Worm (Caenorhabditis elegans) whole organism, L2 larva: ENCODE data around the gene dpff-1.

Experiments
- C34F6.9 ChIP-seq: fragments of 150-350 bp; optimal IDR thresholded peaks from 2 replicates; lab custom pipeline; 2014; ENCODE audit warnings: missing biosample characterization, missing genetic modification characterization
- F13H6.1 ChIP-seq: sonication (generic microtip); optimal IDR thresholded peaks from 2 replicates; lab custom pipeline; 2016; ENCODE audit warnings: missing genetic modification characterization, missing compliant biosample characterization
- R02D3.7 ChIP-seq: fragments of 150-350 bp; optimal IDR thresholded peaks from 2 replicates; lab custom pipeline; 2014; ENCODE audit warnings: missing biosample characterization, missing genetic modification characterization
- Y55F3AM.14 ChIP-seq: fragments of 200-800 bp; sonication (Bioruptor generic); optimal IDR thresholded peaks from 2 replicates; lab custom pipeline; 2018; ENCODE audit warnings: mild to moderate bottlenecking, missing genetic modification characterization, missing compliant biosample characterization
- ZK546.5 ChIP-seq: sonication (generic microtip); optimal IDR thresholded peaks from 2 replicates; lab custom pipeline; 2017; ENCODE audit warnings: missing biosample characterization, missing genetic modification characterization
- alr-1 ChIP-seq: fragments of 150-350 bp; optimal IDR thresholded peaks from 2 replicates; lab custom pipeline; 2014; ENCODE audit warnings: missing biosample characterization, missing genetic modification characterization
- aly-2 ChIP-seq: fragments of 150-350 bp; optimal IDR thresholded peaks from 2 replicates; lab custom pipeline; 2014; ENCODE audit warnings: missing biosample characterization, missing genetic modification characterization
- ama-1 ChIP-seq: fragments of 150-350 bp; optimal IDR thresholded peaks from 2 replicates; lab custom pipeline; 2018; ENCODE audit warnings: inconsistent platforms
- blmp-1 ChIP-seq: sonication (generic microtip); optimal IDR thresholded peaks from 2 replicates; lab custom pipeline; 2017; ENCODE audit warnings: missing genetic modification characterization, mild to moderate bottlenecking, missing compliant biosample characterization, antibody characterized with exemption, moderate library complexity; ENCODE audit not compliant: insufficient read depth
- ceh-16 ChIP-seq: fragments of 150-350 bp; optimal IDR thresholded peaks from 2 replicates; lab custom pipeline; 2014; ENCODE audit warnings: missing biosample characterization, missing genetic modification characterization
- ceh-82 ChIP-seq: fragments of 150-350 bp; optimal IDR thresholded peaks from 2 replicates; lab custom pipeline; 2014; ENCODE audit warnings: missing biosample characterization, missing genetic modification characterization
- crh-2 ChIP-seq: sonication (generic microtip); optimal IDR thresholded peaks from 2 replicates; lab custom pipeline; 2017; ENCODE audit warnings: missing biosample characterization, missing genetic modification characterization
- dmd-4 ChIP-seq: sonication (generic microtip); optimal IDR thresholded peaks from 2 replicates; lab custom pipeline; 2017; ENCODE audit warnings: missing biosample characterization, missing genetic modification characterization
- egl-27 ChIP-seq: sonication (generic microtip); optimal IDR thresholded peaks from 3 replicates; lab custom pipeline; 2017; ENCODE audit warnings: missing biosample characterization, missing genetic modification reagents, missing genetic modification characterization
- elt-1 ChIP-seq: fragments of 150-350 bp; optimal IDR thresholded peaks from 2 replicates; lab custom pipeline; 2014; ENCODE audit warnings: missing biosample characterization, missing genetic modification characterization
- elt-3 ChIP-seq: sonication (generic microtip); optimal IDR thresholded peaks from 2 replicates; lab custom pipeline; 2017; ENCODE audit warnings: missing biosample characterization, missing genetic modification characterization
- fos-1 ChIP-seq: fragments of 150-350 bp; optimal IDR thresholded peaks from 2 replicates; lab custom pipeline; 2014; ENCODE audit warnings: missing biosample characterization, missing genetic modification characterization
- gmeb-1 ChIP-seq: fragments of 150-350 bp; optimal IDR thresholded peaks from 2 replicates; lab custom pipeline; 2014; ENCODE audit warnings: missing biosample characterization, missing genetic modification characterization
- lin-11 ChIP-seq: fragments of 150-350 bp; sonication (generic microtip); optimal IDR thresholded peaks from 2 replicates; lab custom pipeline; 2014; ENCODE audit warnings: missing biosample characterization, missing genetic modification characterization, inconsistent platforms, mixed read lengths
- lin-13 ChIP-seq: fragments of 150-350 bp; optimal IDR thresholded peaks from 2 replicates; lab custom pipeline; 2014; ENCODE audit warnings: missing biosample characterization, missing genetic modification reagents, missing genetic modification characterization
- lin-39 ChIP-seq: fragments of 150-350 bp; optimal IDR thresholded peaks from 2 replicates; lab custom pipeline; 2014; ENCODE audit warnings: missing biosample characterization, missing genetic modification reagents, missing genetic modification characterization
- lsy-2 ChIP-seq, 2 experiments: fragments of 150-350 bp in 1 of 2; sonication (generic microtip) in 1 of 2; optimal IDR thresholded peaks; 2 replicates each; lab custom pipeline; 2014 to 2017; ENCODE audit warnings: missing biosample characterization in 2 of 2, missing genetic modification characterization in 2 of 2
- mab-5 ChIP-seq: fragments of 150-350 bp; optimal IDR thresholded peaks from 2 replicates; lab custom pipeline; 2014; ENCODE audit warnings: missing biosample characterization, missing genetic modification characterization
- mbf-1 ChIP-seq: sonication (generic microtip); optimal IDR thresholded peaks from 2 replicates; lab custom pipeline; 2017; ENCODE audit warnings: missing biosample characterization, missing genetic modification characterization
- mdl-1 ChIP-seq, 2 experiments: fragments of 150-350 bp in 1 of 2; sonication (generic microtip) in 1 of 2; optimal IDR thresholded peaks; 2 replicates each; lab custom pipeline; 2017; ENCODE audit warnings: missing biosample characterization in 2 of 2, missing genetic modification characterization in 2 of 2
- nhr-10 ChIP-seq: sonication (generic microtip); optimal IDR thresholded peaks from 2 replicates; lab custom pipeline; 2017; ENCODE audit warnings: missing biosample characterization, missing genetic modification characterization
- nhr-11 ChIP-seq: fragments of 150-350 bp; optimal IDR thresholded peaks from 2 replicates; lab custom pipeline; 2014; ENCODE audit warnings: missing biosample characterization, missing genetic modification characterization
- nhr-12 ChIP-seq: fragments of 150-350 bp; optimal IDR thresholded peaks from 2 replicates; lab custom pipeline; 2014; ENCODE audit warnings: missing biosample characterization, missing genetic modification characterization
- nhr-129 ChIP-seq: fragments of 150-350 bp; optimal IDR thresholded peaks from 2 replicates; lab custom pipeline; 2014; ENCODE audit warnings: missing biosample characterization, missing genetic modification characterization
- nhr-21 ChIP-seq: fragments of 150-350 bp; optimal IDR thresholded peaks from 2 replicates; lab custom pipeline; 2014; ENCODE audit warnings: missing biosample characterization, missing genetic modification characterization
- nhr-23 ChIP-seq: fragments of 150-350 bp; optimal IDR thresholded peaks from 2 replicates; lab custom pipeline; 2014; ENCODE audit warnings: missing biosample characterization, missing genetic modification reagents, missing genetic modification characterization
- nhr-237 ChIP-seq: fragments of 150-350 bp; optimal IDR thresholded peaks from 2 replicates; lab custom pipeline; 2014; ENCODE audit warnings: missing biosample characterization, missing genetic modification characterization
- nhr-25 ChIP-seq: fragments of 150-350 bp; sonication (generic microtip); optimal IDR thresholded peaks from 3 replicates; lab custom pipeline; 2014; ENCODE audit warnings: missing biosample characterization, missing genetic modification characterization
- nhr-6 ChIP-seq: fragments of 150-350 bp; optimal IDR thresholded peaks from 2 replicates; lab custom pipeline; 2014; ENCODE audit warnings: missing biosample characterization, missing genetic modification characterization
- nhr-77 ChIP-seq: fragments of 150-350 bp; optimal IDR thresholded peaks from 2 replicates; lab custom pipeline; 2014; ENCODE audit warnings: missing biosample characterization, missing genetic modification characterization
- peb-1 ChIP-seq: fragments of 150-350 bp; optimal IDR thresholded peaks from 2 replicates; lab custom pipeline; 2014; ENCODE audit warnings: missing biosample characterization, missing genetic modification characterization
- sem-4 ChIP-seq: fragments of 150-350 bp; optimal IDR thresholded peaks from 2 replicates; lab custom pipeline; 2014; ENCODE audit warnings: missing biosample characterization, missing genetic modification reagents, missing genetic modification characterization
- skn-1 ChIP-seq: sonication (generic microtip); optimal IDR thresholded peaks from 2 replicates; lab custom pipeline; 2017; ENCODE audit warnings: missing biosample characterization, missing genetic modification characterization
- sma-3 ChIP-seq: sonication (generic microtip); optimal IDR thresholded peaks from 2 replicates; lab custom pipeline; 2016; ENCODE audit warnings: missing genetic modification reagents, missing genetic modification characterization, missing compliant biosample characterization
- sma-9 ChIP-seq, 2 experiments: fragments of 150-350 bp in 1 of 2; sonication (generic microtip) in 1 of 2; optimal IDR thresholded peaks; 2 replicates each; lab custom pipeline; 2014 to 2016; ENCODE audit warnings: missing genetic modification characterization in 2 of 2, mild to moderate bottlenecking in 1 of 2, missing biosample characterization in 1 of 2, missing compliant biosample characterization in 1 of 2, missing genetic modification reagents in 1 of 2, moderate library complexity in 1 of 2
- snpc-4 ChIP-seq: fragments of 150-350 bp; optimal IDR thresholded peaks from 2 replicates; lab custom pipeline; 2014; ENCODE audit warnings: missing biosample characterization, missing genetic modification characterization
- unc-39 ChIP-seq: fragments of 150-350 bp; optimal IDR thresholded peaks from 2 replicates; lab custom pipeline; 2014; ENCODE audit warnings: missing biosample characterization, missing genetic modification characterization
- unc-55 ChIP-seq: fragments of 150-350 bp; sonication (generic microtip); optimal IDR thresholded peaks from 3 replicates; lab custom pipeline; 2014; ENCODE audit warnings: missing biosample characterization, missing genetic modification reagents, missing genetic modification characterization
- unc-62 ChIP-seq: fragments of 150-350 bp; optimal IDR thresholded peaks from 2 replicates; lab custom pipeline; 2014; ENCODE audit warnings: missing biosample characterization, missing genetic modification reagents, missing genetic modification characterization
- zag-1 ChIP-seq: fragments of 150-350 bp; optimal IDR thresholded peaks from 2 replicates; lab custom pipeline; 2014; ENCODE audit warnings: missing biosample characterization, missing genetic modification characterization
- ztf-1 ChIP-seq: fragments of 200-800 bp; sonication (Bioruptor generic); conservative IDR thresholded peaks from 2 replicates; pipeline ENCODE4 v1.3.6; 2022; ENCODE audit warnings: missing genetic modification characterization, missing compliant biosample characterization
- ztf-11 ChIP-seq: sonication (generic microtip); optimal IDR thresholded peaks from 2 replicates; lab custom pipeline; 2017; ENCODE audit warnings: missing biosample characterization, missing genetic modification characterization
- ztf-4 ChIP-seq: fragments of 150-350 bp; optimal IDR thresholded peaks from 2 replicates; lab custom pipeline; 2014; ENCODE audit warnings: missing biosample characterization, missing genetic modification characterization

dpff-1 gene

ce11 chrIII:5945865-5946264 lies 39.7 kb upstream of the dpff-1 start, which contains the start of gene F25B5.5:
TSS of gene F25B5.5 (minus strand) at chrIII:5946124.
- peak; percentile 12 for TF ChIP-seq sma-3 (GFP tag; lab: Kevin White, UChicago)
- no peak for TF ChIP-seq nhr-237
- no peak for TF ChIP-seq nhr-6 (tag; lab: Kevin White, UChicago)
- TF ChIP-seq, all 48 proteins: peak for 1

ce11 chrIII:5943368-5944180 lies 37.4 kb upstream of the dpff-1 start:
- TF ChIP-seq snpc-4 (no peak), lsy-2 (tag; optimal IDR thresholded peaks at IDR 0.05; lab: Kevin White, UChicago) (peak in 1 of 2 experiments; percentile 45), nhr-6 (tag; lab: Kevin White, UChicago) (peak; percentile 30), egl-27 (tag; lab: Kevin White, UChicago) (no peak), elt-3 (tag; lab: Kevin White, UChicago) (no peak), skn-1 (tag; lab: Kevin White, UChicago) (peak; percentile 67), sma-3 (GFP tag; lab: Kevin White, UChicago) (peak; percentile 63), ztf-1 (GFP tag; lab: Robert Waterston, UW) (no peak), unc-39 (tag; lab: Kevin White, UChicago) (no peak), ZK546.5 (tag; lab: Kevin White, UChicago) (no peak), crh-2 (tag; lab: Kevin White, UChicago) (peak; percentile 61), blmp-1 (tag; lab: Kevin White, UChicago) (peak; percentile 32), Y55F3AM.14 (GFP tag; lab: Kevin White, UChicago) (peak; percentile 34), mdl-1 (tag; optimal IDR thresholded peaks at IDR 0.05; lab: Kevin White, UChicago) (no peak), R02D3.7 (tag; lab: Kevin White, UChicago) (no peak), gmeb-1 (tag; lab: Kevin White, UChicago) (peak; percentile 34), nhr-77 (tag; lab: Kevin White, UChicago) (no peak), lin-13 (peak; percentile 61), nhr-11 (tag; lab: Kevin White, UChicago) (no peak), nhr-23 (tag; lab: Kevin White, UChicago) (no peak), nhr-129 (tag; lab: Kevin White, UChicago) (peak; percentile 61), F13H6.1 (tag; lab: Kevin White, UChicago) (peak; percentile 22), ceh-16 (tag; lab: Kevin White, UChicago) (no peak), sem-4 (peak; percentile 50), ztf-4 (tag; lab: Kevin White, UChicago) (peak; percentile 16), fos-1 (tag; lab: Kevin White, UChicago) (no peak), sma-9 (GFP tag; optimal IDR thresholded peaks at IDR 0.05; lab: Kevin White, UChicago) (peak; percentile 9), sma-9 (tag; optimal IDR thresholded peaks at IDR 0.05; lab: Kevin White, UChicago) (no peak), C34F6.9 (tag; lab: Kevin White, UChicago) (peak; percentile 14), lin-39 (tag; lab: Kevin White, UChicago) (no peak), nhr-10 (no peak), alr-1 (no peak), nhr-21 (tag; lab: Kevin White, UChicago) (peak; percentile 92), peb-1 (tag; lab: Kevin White, UChicago) (no peak), unc-62 (GFP tag; lab: Kevin White, UChicago) (no peak), nhr-237 (no peak), mab-5 (tag; lab: Kevin White, UChicago) (no peak), unc-55 (GFP tag; lab: Kevin White, UChicago) (peak; percentile 11), aly-2 (tag; lab: Kevin White, UChicago) (peak; percentile 27), nhr-25 (tag; lab: Kevin White, UChicago) (peak; percentile 62), mbf-1 (no peak), elt-1 (no peak), ztf-11 (tag; lab: Kevin White, UChicago) (no peak), ama-1 (lab: Kevin White, UChicago) (peak; percentile 87), ceh-82 (tag; lab: Kevin White, UChicago) (no peak), dmd-4 (tag; lab: Kevin White, UChicago) (no peak), zag-1 (tag; lab: Kevin White, UChicago) (no peak), lin-11 (tag; lab: Kevin White, UChicago) (no peak), nhr-12 (tag; lab: Kevin White, UChicago) (peak; percentile 17)
